Worm (Caenorhabditis elegans) whole organism, L1 larva: ENCODE measurements around the gene ugt-61.
A peak's percentile ranks its signal among the peaks of the same experiment; 100 is the strongest.

ENCODE experiments used
- C04F5.9 ChIP-seq: sonication (generic microtip); optimal IDR thresholded peaks from 2 replicates; lab custom pipeline; 2016; ENCODE audit warnings: missing genetic modification characterization, missing compliant biosample characterization
- C16A3.4 ChIP-seq: fragments of 150-350 bp; optimal IDR thresholded peaks from 2 replicates; lab custom pipeline; 2014; ENCODE audit warnings: missing biosample characterization, missing genetic modification characterization
- F16B12.6 ChIP-seq: fragments of 150-350 bp; optimal IDR thresholded peaks from 2 replicates; lab custom pipeline; 2014; ENCODE audit warnings: missing biosample characterization, missing genetic modification characterization
- Y116A8C.19 ChIP-seq: sonication (generic microtip); optimal IDR thresholded peaks from 2 replicates; lab custom pipeline; 2016; ENCODE audit warnings: missing compliant biosample characterization, missing genetic modification characterization, borderline replicate concordance
- aha-1 ChIP-seq: fragments of 150-350 bp; optimal IDR thresholded peaks from 2 replicates; lab custom pipeline; 2014; ENCODE audit warnings: missing biosample characterization, missing genetic modification characterization
- aly-2 ChIP-seq: fragments of 150-350 bp; optimal IDR thresholded peaks from 2 replicates; lab custom pipeline; 2014; ENCODE audit warnings: missing biosample characterization, missing genetic modification characterization
- blmp-1 ChIP-seq: fragments of 150-350 bp; optimal IDR thresholded peaks from 2 replicates; lab custom pipeline; 2014; ENCODE audit warnings: missing biosample characterization, missing genetic modification characterization
- ceh-63 ChIP-seq: fragments of 200-800 bp; sonication (Bioruptor generic); optimal IDR thresholded peaks from 2 replicates; lab custom pipeline; 2018; ENCODE audit warnings: mild to moderate bottlenecking, missing genetic modification characterization, missing compliant biosample characterization
- ceh-8 ChIP-seq: fragments of 200-800 bp; sonication (Bioruptor generic); optimal IDR thresholded peaks from 2 replicates; lab custom pipeline; 2018; ENCODE audit warnings: mild to moderate bottlenecking, missing genetic modification characterization, moderate library complexity, missing compliant biosample characterization
- ceh-82 ChIP-seq, 3 experiments: fragments of 150-350 bp in 1 of 3; sonication (generic microtip) in 2 of 3; optimal IDR thresholded peaks; 2 replicates each; lab custom pipeline; 2014 to 2017; ENCODE audit warnings: missing biosample characterization in 3 of 3, missing genetic modification characterization in 3 of 3
- ceh-88 ChIP-seq: fragments of 200-800 bp; sonication (Bioruptor generic); IDR thresholded peaks from 2 replicates; pipeline ENCODE4 v1.3.6; 2022; ENCODE audit warnings: missing genetic modification characterization, missing compliant biosample characterization
- ceh-90 ChIP-seq: sonication (generic microtip); optimal IDR thresholded peaks from 2 replicates; lab custom pipeline; 2016; ENCODE audit warnings: missing genetic modification characterization, missing compliant biosample characterization
- ces-1 ChIP-seq: fragments of 150-350 bp; optimal IDR thresholded peaks from 2 replicates; lab custom pipeline; 2014; ENCODE audit warnings: missing biosample characterization, missing genetic modification reagents, missing genetic modification characterization
- efl-1 ChIP-seq, 4 experiments: fragments of 150-350 bp; optimal IDR thresholded peaks in 3 of 4; peaks in 1 of 4; 1 replicate in 1 of 4; 2 replicates in 3 of 4; lab custom pipeline; 2014; ENCODE audit warnings: missing biosample characterization in 2 of 4, missing genetic modification characterization in 2 of 4, missing genetic modification reagents in 2 of 4
- efl-3 ChIP-seq: fragments of 200-800 bp; sonication (Bioruptor generic); optimal IDR thresholded peaks from 2 replicates; lab custom pipeline; 2018; ENCODE audit warnings: mild to moderate bottlenecking, missing genetic modification characterization, missing compliant biosample characterization
- fkh-10 ChIP-seq: sonication (generic microtip); optimal IDR thresholded peaks from 2 replicates; lab custom pipeline; 2017; ENCODE audit warnings: missing biosample characterization, missing genetic modification reagents, missing genetic modification characterization
- grh-1 ChIP-seq: fragments of 200-800 bp; sonication (Bioruptor generic); IDR thresholded peaks from 2 replicates; pipeline ENCODE4 v1.3.6; 2022; ENCODE audit warnings: missing genetic modification reagents, missing genetic modification characterization, missing compliant biosample characterization
- hlh-17 ChIP-seq: fragments of 200-800 bp; sonication (Bioruptor generic); optimal IDR thresholded peaks from 2 replicates; lab custom pipeline; 2018; ENCODE audit warnings: missing genetic modification characterization, mild to moderate bottlenecking, missing compliant biosample characterization, moderate library complexity, borderline replicate concordance
- hlh-4 ChIP-seq: sonication (generic microtip); optimal IDR thresholded peaks from 2 replicates; lab custom pipeline; 2016; ENCODE audit warnings: mild to moderate bottlenecking, missing genetic modification characterization, missing compliant biosample characterization
- hpl-2 ChIP-seq: fragments of 150-350 bp; optimal IDR thresholded peaks from 2 replicates; lab custom pipeline; 2014; ENCODE audit warnings: missing biosample characterization, missing genetic modification reagents, missing genetic modification characterization
- lin-14 ChIP-seq: fragments of 200-800 bp; sonication (Bioruptor generic); optimal IDR thresholded peaks from 2 replicates; lab custom pipeline; 2018; ENCODE audit warnings: mild to moderate bottlenecking, missing genetic modification characterization, moderate library complexity, missing compliant biosample characterization
- lin-15B ChIP-seq: fragments of 150-350 bp; sonication (generic microtip); optimal IDR thresholded peaks from 3 replicates; lab custom pipeline; 2014; ENCODE audit warnings: missing biosample characterization, missing genetic modification characterization
- lin-35 ChIP-seq, 2 experiments: fragments of 150-350 bp; optimal IDR thresholded peaks; 2 replicates each; lab custom pipeline; 2014; ENCODE audit warnings: missing biosample characterization in 2 of 2, missing genetic modification characterization in 2 of 2, missing genetic modification reagents in 2 of 2
- lir-3 ChIP-seq: sonication (generic microtip); optimal IDR thresholded peaks from 2 replicates; lab custom pipeline; 2016; ENCODE audit warnings: mild to moderate bottlenecking, missing genetic modification characterization, moderate library complexity, missing compliant biosample characterization; ENCODE audit not compliant: poor library complexity
- lsy-2 ChIP-seq, 2 experiments: fragments of 150-350 bp; optimal IDR thresholded peaks; 2 replicates each; lab custom pipeline; 2014; ENCODE audit warnings: missing biosample characterization in 2 of 2, missing genetic modification characterization in 2 of 2
- mab-9 ChIP-seq: fragments of 200-800 bp; sonication (Bioruptor generic); IDR thresholded peaks from 2 replicates; pipeline ENCODE4 v1.3.6; 2022; ENCODE audit warnings: missing genetic modification reagents, missing genetic modification characterization, missing compliant biosample characterization
- mdl-1 ChIP-seq, 2 experiments: fragments of 150-350 bp; optimal IDR thresholded peaks; 2 replicates each; lab custom pipeline; 2014 to 2017; ENCODE audit warnings: missing biosample characterization in 2 of 2, missing genetic modification characterization in 2 of 2, inconsistent platforms in 1 of 2
- mep-1 ChIP-seq: fragments of 150-350 bp; optimal IDR thresholded peaks from 2 replicates; lab custom pipeline; 2014; ENCODE audit warnings: missing biosample characterization, missing genetic modification characterization
- nhr-12 ChIP-seq: sonication (generic microtip); optimal IDR thresholded peaks from 2 replicates; lab custom pipeline; 2017; ENCODE audit warnings: missing biosample characterization, missing genetic modification characterization
- nhr-19 ChIP-seq: fragments of 200-800 bp; sonication (Bioruptor generic); conservative IDR thresholded peaks from 2 replicates; pipeline ENCODE4 v1.3.6; 2022; ENCODE audit warnings: missing genetic modification characterization, missing compliant biosample characterization
- nhr-20 ChIP-seq: sonication (generic microtip); optimal IDR thresholded peaks from 2 replicates; lab custom pipeline; 2016; ENCODE audit warnings: mild to moderate bottlenecking, missing genetic modification characterization, missing compliant biosample characterization
- nhr-237 ChIP-seq: fragments of 150-350 bp; optimal IDR thresholded peaks from 2 replicates; lab custom pipeline; 2014; ENCODE audit warnings: missing biosample characterization, missing genetic modification characterization
- nhr-71 ChIP-seq: sonication (generic microtip); optimal IDR thresholded peaks from 2 replicates; lab custom pipeline; 2016; ENCODE audit warnings: mild to moderate bottlenecking, missing genetic modification characterization, moderate library complexity, missing compliant biosample characterization
- nhr-77 ChIP-seq: fragments of 150-350 bp; optimal IDR thresholded peaks from 2 replicates; lab custom pipeline; 2014; ENCODE audit warnings: missing biosample characterization, missing genetic modification characterization
- nhr-90 ChIP-seq: sonication (generic microtip); optimal IDR thresholded peaks from 2 replicates; lab custom pipeline; 2016; ENCODE audit warnings: mild to moderate bottlenecking, missing genetic modification characterization, missing compliant biosample characterization; ENCODE audit not compliant: poor library complexity
- pag-3 ChIP-seq: sonication (generic microtip); optimal IDR thresholded peaks from 2 replicates; lab custom pipeline; 2017; ENCODE audit warnings: missing genetic modification characterization, mild to moderate bottlenecking, missing compliant biosample characterization, antibody characterized with exemption, borderline replicate concordance; ENCODE audit not compliant: insufficient read depth
- pax-3 ChIP-seq: fragments of 200-800 bp; sonication (Bioruptor generic); optimal IDR thresholded peaks from 2 replicates; lab custom pipeline; 2018; ENCODE audit warnings: mild to moderate bottlenecking, missing genetic modification characterization, moderate library complexity, missing compliant biosample characterization
- rnt-1 ChIP-seq: sonication (generic microtip); optimal IDR thresholded peaks from 2 replicates; lab custom pipeline; 2016; ENCODE audit warnings: mild to moderate bottlenecking, missing genetic modification characterization, moderate library complexity, missing compliant biosample characterization
- snu-23 ChIP-seq: sonication (generic microtip); optimal IDR thresholded peaks from 2 replicates; lab custom pipeline; 2016; ENCODE audit warnings: missing genetic modification characterization, missing compliant biosample characterization
- sup-37 ChIP-seq: fragments of 200-800 bp; sonication (Bioruptor generic); optimal IDR thresholded peaks from 2 replicates; lab custom pipeline; 2018; ENCODE audit warnings: mild to moderate bottlenecking, missing genetic modification characterization, missing compliant biosample characterization
- tbx-2 ChIP-seq: sonication (generic microtip); optimal IDR thresholded peaks from 2 replicates; lab custom pipeline; 2016; ENCODE audit warnings: missing genetic modification characterization, missing compliant biosample characterization
- tlp-1 ChIP-seq: fragments of 150-350 bp; optimal IDR thresholded peaks from 2 replicates; lab custom pipeline; 2014; ENCODE audit warnings: missing biosample characterization, missing genetic modification characterization
- unc-130 ChIP-seq: fragments of 150-350 bp; optimal IDR thresholded peaks from 2 replicates; lab custom pipeline; 2017; ENCODE audit warnings: missing biosample characterization, missing genetic modification characterization, inconsistent platforms
- zag-1 ChIP-seq: fragments of 150-350 bp; optimal IDR thresholded peaks from 2 replicates; lab custom pipeline; 2014; ENCODE audit warnings: missing biosample characterization, missing genetic modification characterization

ugt-61 gene

DNA sequence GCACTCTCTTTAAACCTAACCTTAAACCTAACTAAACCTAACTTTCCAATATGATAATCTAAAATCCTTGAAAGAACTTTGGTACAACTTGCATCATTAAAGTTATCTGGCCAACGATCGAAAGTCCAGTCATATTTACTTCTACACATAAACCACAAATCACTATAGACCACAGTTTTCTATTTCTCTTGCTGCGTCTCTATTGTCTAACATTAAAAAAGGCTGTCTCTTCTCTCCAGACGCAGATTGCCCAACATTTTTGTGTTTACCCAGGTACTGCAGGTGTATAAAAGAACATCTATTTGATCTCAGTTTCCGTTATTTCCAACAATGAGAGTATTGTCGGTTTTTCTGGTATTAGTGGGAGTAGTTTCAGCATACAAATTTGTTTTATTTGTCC, at the start of gene ugt-61 (continued):
- peak in 1 of 2 experiments; percentile 10 for TF ChIP-seq efl-1 (optimal IDR thresholded peaks at IDR 0.05; lab: Kevin White, UChicago)
- peak in 1 of 2 experiments; percentile 93 for TF ChIP-seq efl-1 (GFP tag; optimal IDR thresholded peaks at IDR 0.05 in 1 of 2; lab: Kevin White, UChicago)
- TF ChIP-seq nhr-71 (tag; lab: Kevin White, UChicago) = no peak
- TF ChIP-seq fkh-10 = no peak
- TF ChIP-seq ceh-82 (tag; optimal IDR thresholded peaks at IDR 0.05; lab: Kevin White, UChicago) = no peak
- TF ChIP-seq tlp-1 = no peak
- TF ChIP-seq pag-3 = no peak
- no peak for TF ChIP-seq ceh-88 (GFP tag; lab: Robert Waterston, UW)
- no peak for TF ChIP-seq lir-3 (tag; lab: Kevin White, UChicago)
- no peak for TF ChIP-seq zag-1 (tag; lab: Kevin White, UChicago)
- no peak for TF ChIP-seq efl-3 (GFP tag; lab: Kevin White, UChicago)
- no peak for TF ChIP-seq pax-3 (tag; lab: Kevin White, UChicago)
- no peak for TF ChIP-seq sup-37
- TF ChIP-seq F16B12.6 (tag; lab: Kevin White, UChicago) = no peak
- TF ChIP-seq nhr-12 (tag; lab: Kevin White, UChicago) = no peak
- peak in 1 of 2 experiments; percentile 15 for TF ChIP-seq lin-35 (GFP tag; optimal IDR thresholded peaks at IDR 0.05; lab: Kevin White, UChicago)
- TF ChIP-seq unc-130 = no peak
- TF ChIP-seq nhr-19 (GFP tag; lab: Robert Waterston, UW) = no peak
- peak; percentile 29 for TF ChIP-seq nhr-77 (tag; lab: Kevin White, UChicago)
- TF ChIP-seq grh-1 (GFP tag; lab: Robert Waterston, UW) = no peak
- no peak for TF ChIP-seq nhr-237 (tag; lab: Kevin White, UChicago)
- TF ChIP-seq mdl-1 (tag; optimal IDR thresholded peaks at IDR 0.05; lab: Kevin White, UChicago) = no peak
- TF ChIP-seq ceh-90 = no peak
- TF ChIP-seq tbx-2 (tag; lab: Kevin White, UChicago) = no peak
- no peak for TF ChIP-seq hlh-4 (tag; lab: Kevin White, UChicago)
- no peak for TF ChIP-seq Y116A8C.19 (tag; lab: Kevin White, UChicago)
- TF ChIP-seq ceh-8 = no peak
- TF ChIP-seq aly-2 (tag; lab: Kevin White, UChicago) = no peak
- no peak for TF ChIP-seq C16A3.4 (tag; lab: Kevin White, UChicago)
- no peak for TF ChIP-seq ces-1 (GFP tag; lab: Kevin White, UChicago)
- TF ChIP-seq rnt-1 = peak; percentile 22

DNA sequence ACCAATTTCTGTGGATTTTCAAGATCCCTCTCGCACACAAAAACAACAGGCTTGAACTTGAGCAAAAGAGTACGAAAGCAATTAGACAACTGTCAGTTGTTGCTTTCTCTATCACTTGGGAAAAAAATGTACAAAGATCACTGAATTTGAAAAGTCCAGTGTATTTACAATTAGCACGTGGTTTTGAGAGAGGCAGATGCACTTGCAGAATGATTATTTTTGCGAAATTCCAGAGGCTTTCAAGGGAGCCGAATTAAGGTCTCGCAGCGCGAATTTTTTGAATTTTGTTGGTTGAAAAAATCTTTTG, 49.0 kb upstream of the ugt-61 start:
- peak; percentile 69 for TF ChIP-seq lin-14 (GFP tag; lab: Kevin White, UChicago)
- no peak for TF ChIP-seq ceh-90
- no peak for TF ChIP-seq C04F5.9 (tag; lab: Kevin White, UChicago)
- TF ChIP-seq nhr-20 (tag; lab: Kevin White, UChicago) = peak; percentile 61
- TF ChIP-seq lin-15B (tag; lab: Kevin White, UChicago) = no peak
- TF ChIP-seq rnt-1 = peak; percentile 69
- TF ChIP-seq ceh-88 (GFP tag; lab: Robert Waterston, UW) = no peak
- peak; percentile 46 for TF ChIP-seq tbx-2 (tag; lab: Kevin White, UChicago)
- peak; percentile 39; the same call in 1 of the 2 replicates for TF ChIP-seq nhr-19 (GFP tag; lab: Robert Waterston, UW)
- no peak for TF ChIP-seq mab-9 (GFP tag; lab: Robert Waterston, UW)
- TF ChIP-seq ceh-63 (GFP tag; lab: Kevin White, UChicago) = no peak
- peak; percentile 28 for TF ChIP-seq snu-23
- peak; percentile 32 for TF ChIP-seq unc-130
- TF ChIP-seq nhr-71 (tag; lab: Kevin White, UChicago) = peak; percentile 64
- no peak for TF ChIP-seq hpl-2
- peak; percentile 28 to 56 for TF ChIP-seq lsy-2 (tag; optimal IDR thresholded peaks at IDR 0.05; lab: Kevin White, UChicago)
- no peak for TF ChIP-seq aha-1 (tag; lab: Kevin White, UChicago)
- no peak for TF ChIP-seq ceh-8
- TF ChIP-seq hlh-17 (GFP tag; lab: Kevin White, UChicago) = no peak
- no peak for TF ChIP-seq blmp-1
- TF ChIP-seq nhr-90 (tag; lab: Kevin White, UChicago) = no peak
- no peak for TF ChIP-seq sup-37
- no peak for TF ChIP-seq tlp-1
- no peak for TF ChIP-seq mep-1
- TF ChIP-seq nhr-237 (tag; lab: Kevin White, UChicago) = no peak
- TF ChIP-seq mdl-1 (tag; optimal IDR thresholded peaks at IDR 0.05; lab: Kevin White, UChicago) = peak in 1 of 2 experiments; percentile 27
- TF ChIP-seq, all 84 proteins: peak for 10
